Worm (Caenorhabditis elegans) whole organism, young adult: ENCODE results near the gene srz-47.

ENCODE experiments used
- egl-18 ChIP-seq: fragments of 200-800 bp; sonication (Bioruptor generic); IDR thresholded peaks from 2 replicates; pipeline ENCODE4 v1.3.6; 2022; ENCODE audit warnings: missing genetic modification reagents, missing genetic modification characterization, missing compliant biosample characterization
- somi-1 ChIP-seq: fragments of 200-800 bp; sonication (Bioruptor generic); optimal IDR thresholded peaks from 2 replicates; lab custom pipeline; 2018; ENCODE audit warnings: mild to moderate bottlenecking, missing genetic modification characterization, missing compliant biosample characterization

- no peak for TF ChIP-seq egl-18 (GFP tag; lab: Robert Waterston, UW)
- TF ChIP-seq somi-1, result no peak
Measured at ce11 chrV:17232403-17232802, 40.3 kb upstream of the srz-47 start.
